Fruit fly (Drosophila melanogaster): ENCODE results near the gene Cox17.

The Cox17 gene

dm6 chrX:15080780-15081402, 3.6 kb downstream of the Cox17 start, which contains the start of gene CG33177 (continued):
- no peak for TF ChIP-seq H2.0 (GFP tag; IDR thresholded peaks at IDR 0.05)
- TF ChIP-seq CG13894 (tag; optimal IDR thresholded peaks at IDR 0.05), result no peak
- TF ChIP-seq odd (GFP tag; optimal IDR thresholded peaks at IDR 0.05), result no peak
- TF ChIP-seq CG7745 (tag; optimal IDR thresholded peaks at IDR 0.05), result peak; percentile 11
- no peak for TF ChIP-seq bab2 (GFP tag; optimal IDR thresholded peaks at IDR 0.05)
- peak; percentile 44 for TF ChIP-seq lab (GFP tag; optimal IDR thresholded peaks at IDR 0.05)
- peak; percentile 10; the same call in 1 of the 2 replicates for TF ChIP-seq CG7372 (GFP tag; IDR thresholded peaks at IDR 0.05)
- TF ChIP-seq CG4820 (GFP tag; optimal IDR thresholded peaks at IDR 0.05), result no peak
- no peak for TF ChIP-seq Trl (optimal IDR thresholded peaks at IDR 0.05)
- no peak for TF ChIP-seq Trl (GFP tag; optimal IDR thresholded peaks at IDR 0.05)
- peak; percentile 12 for TF ChIP-seq pho (GFP tag; optimal IDR thresholded peaks at IDR 0.05)
- TF ChIP-seq Ptx1 (GFP tag; IDR thresholded peaks at IDR 0.05), result no peak; the same call in 1 of the 2 replicates
- peak; percentile 22 for TF ChIP-seq Lhr (GFP tag; optimal IDR thresholded peaks at IDR 0.05)
- no peak for TF ChIP-seq NC2β (GFP tag; optimal IDR thresholded peaks at IDR 0.05)
- TF ChIP-seq Xbp1 (GFP tag; optimal IDR thresholded peaks at IDR 0.05), result peak; percentile 28
- peak; percentile 23 for TF ChIP-seq run (tag; optimal IDR thresholded peaks at IDR 0.05)
- no peak for TF ChIP-seq E2f1 (GFP tag; IDR thresholded peaks at IDR 0.05)
- no peak for TF ChIP-seq Xrp1 (GFP tag; IDR thresholded peaks at IDR 0.05)
- TF ChIP-seq Fer3 (tag; optimal IDR thresholded peaks at IDR 0.05), result peak; percentile 20
- peak; percentile 97 for TF ChIP-seq CG7987 (GFP tag; optimal IDR thresholded peaks at IDR 0.05)
- TF ChIP-seq CG11085 (GFP tag; IDR thresholded peaks at IDR 0.05), result no peak
- peak; percentile 55 for TF ChIP-seq phol (tag; optimal IDR thresholded peaks at IDR 0.05)
- TF ChIP-seq HmgZ (tag; optimal IDR thresholded peaks at IDR 0.05), result peak; percentile 28
- TF ChIP-seq CG34376 (GFP tag; optimal IDR thresholded peaks at IDR 0.05), result peak; percentile 71
- no peak for TF ChIP-seq Optix (GFP tag; IDR thresholded peaks at IDR 0.05)
- no peak for TF ChIP-seq Stat92E (GFP tag; optimal IDR thresholded peaks at IDR 0.05)
- no peak for TF ChIP-seq p53 (GFP tag; optimal IDR thresholded peaks at IDR 0.05)
- no peak for TF ChIP-seq disco-r (GFP tag; optimal IDR thresholded peaks at IDR 0.05)
- TF ChIP-seq CG11560 (tag; IDR thresholded peaks at IDR 0.05), result no peak
- no peak for TF ChIP-seq ara (GFP tag; IDR thresholded peaks at IDR 0.05)
- no peak for TF ChIP-seq Sry-β (GFP tag; optimal IDR thresholded peaks at IDR 0.05)
- TF ChIP-seq Deaf1 (tag; optimal IDR thresholded peaks at IDR 0.05), result peak; percentile 11
- no peak for TF ChIP-seq pnt (GFP tag; optimal IDR thresholded peaks at IDR 0.05)
- TF ChIP-seq CG2712 (tag; optimal IDR thresholded peaks at IDR 0.05), result peak; percentile 42
- TF ChIP-seq CG10959 (GFP tag; IDR thresholded peaks at IDR 0.05), result no peak
- peak; percentile 3 for TF ChIP-seq CG2116 (GFP tag; optimal IDR thresholded peaks at IDR 0.05)
- 0 out of 2 replicates have a peak, but pooled peaks have one; percentile 24 for TF ChIP-seq NFAT (GFP tag; IDR thresholded peaks at IDR 0.05)
- no peak for TF ChIP-seq so (GFP tag; IDR thresholded peaks at IDR 0.05)
- peak; percentile 30 for TF ChIP-seq abd-A (tag; optimal IDR thresholded peaks at IDR 0.05)
- TF ChIP-seq CG17612 (GFP tag; IDR thresholded peaks at IDR 0.05), result no peak
- TF ChIP-seq CG10431 (GFP tag; optimal IDR thresholded peaks at IDR 0.05), result peak; percentile 69
- TF ChIP-seq ci (GFP tag; IDR thresholded peaks at IDR 0.05), result no peak
- TF ChIP-seq Rfx (GFP tag; IDR thresholded peaks at IDR 0.05), result peak; percentile 53; the same call in 1 of the 2 replicates
- peak; percentile 26 for TF ChIP-seq CG10543 (GFP tag; optimal IDR thresholded peaks at IDR 0.05)
- TF ChIP-seq CG18476 (GFP tag; optimal IDR thresholded peaks at IDR 0.05), result no peak
- TF ChIP-seq Sry-δ (GFP tag; optimal IDR thresholded peaks at IDR 0.05), result peak; percentile 24
- TF ChIP-seq CG14710 (tag; optimal IDR thresholded peaks at IDR 0.05), result peak; percentile 10
- TF ChIP-seq CG5245 (GFP tag; optimal IDR thresholded peaks at IDR 0.05), result peak; percentile 6
- TF ChIP-seq Side (GFP tag; optimal IDR thresholded peaks at IDR 0.05), result no peak
- peak; percentile 23 for TF ChIP-seq CG18262 (tag; optimal IDR thresholded peaks at IDR 0.05)
- no peak for TF ChIP-seq bbx (GFP tag; IDR thresholded peaks at IDR 0.05; ENCODE audit: partially characterized antibody)

Data from whole organism, embryonic.